Worm (Caenorhabditis elegans) whole organism, midembryonic: ENCODE data around the gene ntl-2.

ENCODE experiments used
- T22C8.4 ChIP-seq: fragments of 200-800 bp; sonication (Bioruptor generic); IDR thresholded peaks from 2 replicates; pipeline ENCODE4 v1.3.6; 2022; ENCODE audit warnings: missing genetic modification characterization, missing compliant biosample characterization
- cog-1 ChIP-seq: sonication (generic microtip); optimal IDR thresholded peaks from 2 replicates; lab custom pipeline; 2016; ENCODE audit warnings: missing genetic modification characterization, missing compliant biosample characterization
- flt-1 ChIP-seq: fragments of 200-800 bp; sonication (Bioruptor generic); IDR thresholded peaks from 2 replicates; pipeline ENCODE4 v1.3.6; 2022; ENCODE audit warnings: missing genetic modification characterization, missing compliant biosample characterization
- klf-2 ChIP-seq: fragments of 200-800 bp; sonication (Bioruptor generic); conservative IDR thresholded peaks from 2 replicates; pipeline ENCODE4 v1.3.6; 2022; ENCODE audit warnings: missing genetic modification reagents, missing genetic modification characterization, missing compliant biosample characterization
- med-1 ChIP-seq: sonication (generic microtip); optimal IDR thresholded peaks from 2 replicates; lab custom pipeline; 2017; ENCODE audit warnings: missing genetic modification characterization, mild to moderate bottlenecking, missing compliant biosample characterization, antibody characterized with exemption, missing genetic modification reagents; ENCODE audit not compliant: insufficient read depth
- ref-1 ChIP-seq: fragments of 200-800 bp; sonication (Bioruptor generic); conservative IDR thresholded peaks from 2 replicates; pipeline ENCODE4 v1.3.6; 2022; ENCODE audit warnings: missing genetic modification reagents, missing genetic modification characterization, missing compliant biosample characterization
- tab-1 ChIP-seq: fragments of 200-800 bp; sonication (Bioruptor generic); IDR thresholded peaks from 2 replicates; pipeline ENCODE4 v1.3.6; 2022; ENCODE audit warnings: missing genetic modification characterization, missing compliant biosample characterization
- ztf-23 ChIP-seq: fragments of 200-800 bp; sonication (Bioruptor generic); IDR thresholded peaks from 2 replicates; pipeline ENCODE4 v1.3.6; 2022; ENCODE audit warnings: missing genetic modification reagents, missing genetic modification characterization, missing compliant biosample characterization
- ztf-29 ChIP-seq: fragments of 200-800 bp; sonication (Bioruptor generic); IDR thresholded peaks from 2 replicates; pipeline ENCODE4 v1.3.6; 2022; ENCODE audit warnings: missing genetic modification reagents, missing genetic modification characterization, missing compliant biosample characterization

ntl-2 gene

DNA sequence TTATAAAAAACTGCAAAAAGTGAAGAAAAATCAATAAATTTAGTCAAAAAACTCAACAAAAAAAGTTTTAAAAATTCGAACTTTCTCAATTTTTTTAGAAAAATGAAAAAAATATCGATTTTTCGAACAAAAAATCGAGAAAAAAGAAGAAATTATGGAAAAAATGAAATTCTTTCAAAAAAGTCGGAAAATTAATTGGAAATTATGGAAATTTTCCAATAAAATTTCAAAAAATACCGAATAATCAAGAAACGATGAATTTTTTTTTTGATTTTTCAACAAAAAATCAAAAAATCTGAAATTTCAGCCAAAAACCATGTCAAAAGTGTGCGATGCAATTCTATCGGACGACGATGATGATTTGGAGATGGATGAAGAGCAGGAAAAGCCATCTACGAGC, 47.5 kb downstream of the ntl-2 start, which contains the start of gene H20J04.4:
Gene H20J04.4 (plus strand): TSS at position 301 of the 400 bp plus-strand sequence.
- TF ChIP-seq med-1 (GFP tag; lab: Kevin White, UChicago): no peak
- no peak for TF ChIP-seq klf-2 (GFP tag; lab: Robert Waterston, UW)
- no peak for TF ChIP-seq ztf-23 (GFP tag; lab: Robert Waterston, UW)
- no peak for TF ChIP-seq ztf-29 (GFP tag; lab: Robert Waterston, UW)
- no peak for TF ChIP-seq tab-1
- no peak for TF ChIP-seq cog-1 (tag; lab: Kevin White, UChicago)
- no peak for TF ChIP-seq flt-1 (GFP tag; lab: Robert Waterston, UW)
- TF ChIP-seq ref-1 (GFP tag; lab: Robert Waterston, UW): no peak
- no peak for TF ChIP-seq T22C8.4 (GFP tag; lab: Robert Waterston, UW)

DNA sequence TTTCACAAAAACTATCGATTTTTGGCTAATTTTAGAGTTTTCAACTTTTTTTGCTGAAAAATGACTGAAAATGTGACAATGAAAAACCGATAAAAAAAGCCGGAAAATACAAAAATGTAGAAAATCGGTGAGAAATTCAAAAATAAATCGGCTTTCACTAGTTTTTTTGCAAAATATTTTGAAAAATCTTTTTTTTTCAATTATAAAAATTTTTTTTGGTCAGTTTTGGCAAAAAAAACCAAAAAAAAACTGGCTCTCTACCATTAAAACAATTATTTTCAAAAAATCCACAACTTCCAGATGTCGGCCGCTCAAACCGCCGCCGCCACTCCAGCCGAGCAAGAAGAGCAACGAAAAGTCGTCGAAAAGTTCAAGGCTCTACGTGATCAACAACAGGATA, 49.8 kb downstream of the ntl-2 start, which contains the start of gene pfd-2:
Gene pfd-2 (plus strand): TSS at position 301 of the 400 bp plus-strand sequence.
- TF ChIP-seq ztf-23 (GFP tag; lab: Robert Waterston, UW) (no peak), ref-1 (GFP tag; lab: Robert Waterston, UW) (no peak), tab-1 (no peak), med-1 (GFP tag; lab: Kevin White, UChicago) (no peak), cog-1 (tag; lab: Kevin White, UChicago) (no peak), flt-1 (GFP tag; lab: Robert Waterston, UW) (no peak), T22C8.4 (GFP tag; lab: Robert Waterston, UW) (no peak), klf-2 (GFP tag; lab: Robert Waterston, UW) (no peak), ztf-29 (GFP tag; lab: Robert Waterston, UW) (no peak)

DNA sequence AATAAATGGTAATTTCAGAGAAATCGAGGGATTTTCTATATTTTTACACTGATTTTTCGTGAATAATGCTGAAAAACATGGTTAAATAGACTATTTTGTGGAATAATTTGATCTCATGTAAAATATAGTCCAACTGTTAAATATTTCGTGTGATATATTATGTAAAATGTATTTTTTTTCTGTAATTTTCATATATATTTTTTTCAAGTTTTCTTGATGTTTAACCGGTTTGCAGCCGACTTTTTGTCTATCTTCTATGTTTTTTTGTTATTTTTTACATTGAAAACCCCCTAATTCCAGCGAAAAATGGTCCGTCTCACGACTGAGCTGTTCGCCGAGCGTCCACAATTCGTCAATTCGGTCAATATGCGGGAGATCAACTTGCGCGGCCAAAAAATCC, 52.2 kb downstream of the ntl-2 start, which contains the start of gene mog-2:
Gene mog-2 (plus strand): TSS at position 301 of the 400 bp plus-strand sequence.
- TF ChIP-seq ztf-29 (GFP tag; lab: Robert Waterston, UW): no peak
- no peak for TF ChIP-seq ztf-23 (GFP tag; lab: Robert Waterston, UW)
- no peak for TF ChIP-seq T22C8.4 (GFP tag; lab: Robert Waterston, UW)

- TF ChIP-seq flt-1 (GFP tag; lab: Robert Waterston, UW) (no peak), med-1 (GFP tag; lab: Kevin White, UChicago) (no peak), ztf-29 (GFP tag; lab: Robert Waterston, UW) (no peak), cog-1 (tag; lab: Kevin White, UChicago) (no peak), T22C8.4 (GFP tag; lab: Robert Waterston, UW) (no peak), ztf-23 (GFP tag; lab: Robert Waterston, UW) (no peak), ref-1 (GFP tag; lab: Robert Waterston, UW) (no peak)
Observed at ce11 chrII:4322871-4323270, 53.4 kb downstream of the ntl-2 start, which contains the start of gene H20J04.6. Gene H20J04.6 (plus strand): TSS chrII:4323256.
